Worm (Caenorhabditis elegans) whole organism, early embryonic: Measurements from ENCODE around the gene C26E6.12.

Source experiments
- B0310.2 ChIP-seq: sonication (generic microtip); optimal IDR thresholded peaks from 2 replicates; lab custom pipeline; 2016; ENCODE audit warnings: mild to moderate bottlenecking, missing genetic modification characterization, missing compliant biosample characterization
- ama-1 ChIP-seq: fragments of 150-350 bp; optimal IDR thresholded peaks from 2 replicates; lab custom pipeline; 2014
- hmbx-1 ChIP-seq: sonication (generic microtip); optimal IDR thresholded peaks from 2 replicates; lab custom pipeline; 2016; ENCODE audit warnings: mild to moderate bottlenecking, missing genetic modification characterization, missing compliant biosample characterization
- pes-1 ChIP-seq: fragments of 200-800 bp; sonication (Bioruptor generic); IDR thresholded peaks from 2 replicates; pipeline ENCODE4 v1.3.6; 2022; ENCODE audit warnings: missing genetic modification reagents, missing genetic modification characterization, missing compliant biosample characterization
- scrt-1 ChIP-seq: fragments of 200-800 bp; sonication (Bioruptor generic); IDR thresholded peaks from 2 replicates; pipeline ENCODE4 v1.3.6; 2022; ENCODE audit warnings: missing genetic modification characterization, missing compliant biosample characterization

ce11 chrIII:4899035-4899578, 32.9 kb downstream of the C26E6.12 start, which contains the start of gene nhl-2:
- TF ChIP-seq ama-1 (lab: Kevin White, UChicago) = no peak
- no peak for TF ChIP-seq B0310.2 (tag; lab: Kevin White, UChicago)
- no peak for TF ChIP-seq hmbx-1 (tag; lab: Kevin White, UChicago)
- TF ChIP-seq pes-1 = no peak
- TF ChIP-seq scrt-1 (GFP tag; lab: Robert Waterston, UW) = no peak
